Worm (Caenorhabditis elegans): ENCODE measurements around the gene Y4C6B.1.

Gene Y4C6B.1

DNA sequence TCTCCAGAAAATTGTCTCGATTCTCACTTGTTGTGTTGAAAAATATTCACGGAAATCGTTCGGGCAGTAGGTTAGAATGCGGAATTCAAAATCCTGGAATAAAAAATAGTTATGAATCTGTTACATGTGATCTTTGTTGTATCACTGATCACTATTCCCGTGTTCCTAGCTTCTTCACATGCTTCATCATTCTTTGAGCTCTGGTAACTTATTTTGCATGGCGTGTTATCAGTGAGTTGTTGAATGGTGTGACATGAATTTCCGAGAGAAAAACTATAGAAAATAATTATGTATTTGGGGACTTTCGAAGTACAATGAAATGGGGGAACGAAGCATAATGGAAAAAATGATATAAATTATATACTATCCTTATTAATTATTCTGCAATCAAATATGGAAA, 39.3 kb downstream of the Y4C6B.1 start (continued):
- TF ChIP-seq nhr-77 (tag; optimal IDR thresholded peaks at IDR 0.05) (peak; percentile 22), unc-62 (GFP tag; optimal IDR thresholded peaks at IDR 0.05 in 1 of 2) (no peak), unc-62 (tag; optimal IDR thresholded peaks at IDR 0.05) (no peak), fos-1 (tag; optimal IDR thresholded peaks at IDR 0.05) (no peak), mep-1 (tag; optimal IDR thresholded peaks at IDR 0.05) (peak; percentile 21), zip-2 (tag; optimal IDR thresholded peaks at IDR 0.05) (no peak), snpc-1.2 (GFP tag; IDR thresholded peaks at IDR 0.05) (no peak), lin-38 (GFP tag; IDR thresholded peaks at IDR 0.05) (peak; percentile 34; the same call in 1 of the 2 replicates), vab-7 (GFP tag; IDR thresholded peaks at IDR 0.05) (no peak), lin-13 (GFP tag; optimal IDR thresholded peaks at IDR 0.05) (no peak), egl-27 (tag; optimal IDR thresholded peaks at IDR 0.05) (no peak), aly-2 (tag; optimal IDR thresholded peaks at IDR 0.05) (no peak), ceh-62 (tag; optimal IDR thresholded peaks at IDR 0.05) (no peak), ZK546.5 (tag; optimal IDR thresholded peaks at IDR 0.05) (no peak), pqm-1 (tag; optimal IDR thresholded peaks at IDR 0.05) (peak; percentile 22), dpl-1 (GFP tag; optimal IDR thresholded peaks at IDR 0.05) (no peak), madf-9 (GFP tag; conservative IDR thresholded peaks at IDR 0.05) (no peak), saeg-2 (GFP tag; IDR thresholded peaks at IDR 0.05) (no peak), dmd-6 (GFP tag; IDR thresholded peaks at IDR 0.05) (peak; percentile 56), F49E8.2 (tag; optimal IDR thresholded peaks at IDR 0.05; ENCODE audit: borderline replicate concordance) (no peak)

DNA sequence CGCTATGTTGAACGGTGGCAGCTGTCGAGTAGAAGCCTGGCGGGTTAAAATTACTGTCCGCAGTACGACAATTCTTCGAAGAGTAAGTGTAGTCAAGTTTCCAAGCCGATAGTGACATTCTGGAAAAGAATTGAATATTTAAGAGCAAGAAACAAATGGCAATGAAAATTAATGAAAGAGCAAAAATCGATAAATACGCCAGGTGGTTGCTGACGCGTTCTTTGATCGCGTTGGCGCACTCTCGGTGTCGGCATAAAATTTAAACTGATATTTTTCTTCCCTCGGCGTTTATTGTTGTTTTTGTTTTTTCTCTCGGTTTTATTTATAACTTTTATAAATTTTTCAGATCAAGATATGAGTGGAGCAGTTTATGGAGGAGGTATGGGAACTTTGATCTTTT, 40.4 kb downstream of the Y4C6B.1 start, which contains the start of the genes perm-3 and swsn-6:
Gene perm-3 (minus strand): TSS at position 118 of the 400 bp plus-strand sequence.
Gene swsn-6 (plus strand): TSS at position 347 of the 400 bp plus-strand sequence.
- no peak for TF ChIP-seq hif-1 (tag; optimal IDR thresholded peaks at IDR 0.05)
- peak; percentile 78 for TF ChIP-seq rbr-2 (tag; optimal IDR thresholded peaks at IDR 0.05)
- no peak for TF ChIP-seq daf-8 (GFP tag; IDR thresholded peaks at IDR 0.05)
- peak; percentile 19 for TF ChIP-seq nhr-11 (tag; optimal IDR thresholded peaks at IDR 0.05)
- TF ChIP-seq php-3 (GFP tag; IDR thresholded peaks at IDR 0.05), result 0 out of 2 replicates have a peak, but pooled peaks have one; percentile 45
- no peak for TF ChIP-seq ceh-32 (tag; optimal IDR thresholded peaks at IDR 0.05; ENCODE audit: poor library complexity)
- TF ChIP-seq ceh-44 (GFP tag; IDR thresholded peaks at IDR 0.05), result no peak
- peak; percentile 50; the same call in 1 of the 2 replicates for TF ChIP-seq pha-4 (GFP tag; IDR thresholded peaks at IDR 0.05)
- peak; percentile 50 for TF ChIP-seq pha-4 (tag; optimal IDR thresholded peaks at IDR 0.05)
- TF ChIP-seq ceh-28 (tag; optimal IDR thresholded peaks at IDR 0.05), result peak; percentile 44
- no peak for TF ChIP-seq zfp-2 (tag; optimal IDR thresholded peaks at IDR 0.05)
- no peak for TF ChIP-seq nhr-76 (tag; optimal IDR thresholded peaks at IDR 0.05)
- no peak for TF ChIP-seq ces-1 (GFP tag; optimal IDR thresholded peaks at IDR 0.05)
- TF ChIP-seq egl-27 (tag; optimal IDR thresholded peaks at IDR 0.05), result no peak
- TF ChIP-seq ama-1 (optimal IDR thresholded peaks at IDR 0.05), result no peak
- peak; percentile 41 for TF ChIP-seq T20F7.1 (GFP tag; optimal IDR thresholded peaks at IDR 0.05)
- peak; percentile 37 for TF ChIP-seq nhr-6 (tag; optimal IDR thresholded peaks at IDR 0.05)
- no peak for TF ChIP-seq ceh-20 (GFP tag; IDR thresholded peaks at IDR 0.05)
- TF ChIP-seq dmd-9 (GFP tag; IDR thresholded peaks at IDR 0.05), result no peak
- TF ChIP-seq lin-1 (GFP tag; IDR thresholded peaks at IDR 0.05), result no peak
- no peak for TF ChIP-seq R02D3.7 (tag; optimal IDR thresholded peaks at IDR 0.05)
- peak; percentile 90 for TF ChIP-seq mes-2 (tag; optimal IDR thresholded peaks at IDR 0.05; ENCODE audit: poor library complexity, severe bottlenecking)
- TF ChIP-seq madf-9 (GFP tag; conservative IDR thresholded peaks at IDR 0.05), result 0 out of 2 replicates have a peak, but pooled peaks have one; percentile 36
- no peak for TF ChIP-seq pqm-1 (tag; optimal IDR thresholded peaks at IDR 0.05)
- TF ChIP-seq Y105C5A.15 (GFP tag; IDR thresholded peaks at IDR 0.05), result no peak
- TF ChIP-seq lin-13 (GFP tag; optimal IDR thresholded peaks at IDR 0.05), result peak; percentile 63
- no peak for TF ChIP-seq lim-7 (GFP tag; IDR thresholded peaks at IDR 0.05)
- 0 out of 2 replicates have a peak, but pooled peaks have one; percentile 54 for TF ChIP-seq zfp-3 (GFP tag; conservative IDR thresholded peaks at IDR 0.05)
- TF ChIP-seq Y48G9A.11 (GFP tag; IDR thresholded peaks at IDR 0.05), result no peak
- no peak for TF ChIP-seq nhr-237 (tag; optimal IDR thresholded peaks at IDR 0.05)
- peak; percentile 84 for TF ChIP-seq lin-38 (GFP tag; IDR thresholded peaks at IDR 0.05)
- no peak for TF ChIP-seq D1046.2 (GFP tag; IDR thresholded peaks at IDR 0.05)
- TF ChIP-seq F26F4.8 (GFP tag; conservative IDR thresholded peaks at IDR 0.05), result no peak
- no peak for TF ChIP-seq mxl-2 (GFP tag; conservative IDR thresholded peaks at IDR 0.05)
- no peak for TF ChIP-seq set-16 (GFP tag; IDR thresholded peaks at IDR 0.05)
- TF ChIP-seq aha-1 (tag), result peak; percentile 32
